Worm (Caenorhabditis elegans) whole organism, L4/young adult: ENCODE results near the gene K07D4.9.

Source experiments
- W03F9.2 ChIP-seq: fragments of 150-350 bp; optimal IDR thresholded peaks from 2 replicates; lab custom pipeline; 2014; ENCODE audit warnings: missing biosample characterization, missing genetic modification characterization
- dao-5 ChIP-seq: sonication (generic microtip); optimal IDR thresholded peaks from 2 replicates; lab custom pipeline; 2016; ENCODE audit warnings: missing genotype, missing genetic modification characterization, moderate library complexity, missing compliant biosample characterization
- him-1 ChIP-seq: sonication (generic microtip); optimal IDR thresholded peaks from 2 replicates; lab custom pipeline; 2016; ENCODE audit warnings: missing genotype, missing genetic modification reagents, missing genetic modification characterization, missing compliant biosample characterization

ce11 chrII:3999537-3999936 lies 28.8 kb upstream of the K07D4.9 start:
- no peak for TF ChIP-seq W03F9.2 (tag; lab: Kevin White, UChicago)
- no peak for TF ChIP-seq him-1 (tag; lab: Kevin White, UChicago)
- TF ChIP-seq dao-5 (tag; lab: Kevin White, UChicago): no peak
